Fruit fly (Drosophila melanogaster) whole organism, embryonic: ENCODE data around the gene CkIIbeta.
A peak's percentile ranks its signal among the peaks of the same experiment; 100 is the strongest.

Experiments used
- Adf1 ChIP-seq: fragments of 200-800 bp; sonication (Bioruptor generic); IDR thresholded peaks from 2 replicates; pipeline ENCODE4 v1.3.6; 2022; ENCODE audit warnings: missing biosample characterization, missing genetic modification characterization
- Atf-2 ChIP-seq: fragments of 200-800 bp; sonication (Bioruptor generic); optimal IDR thresholded peaks from 2 replicates; lab custom pipeline; 2016; ENCODE audit warnings: missing biosample characterization, missing genetic modification characterization
- B-H1 ChIP-seq: fragments of 200-800 bp; sonication (Bioruptor generic); IDR thresholded peaks from 3 replicates; pipeline ENCODE4 v1.3.6; 2022; ENCODE audit warnings: missing biosample characterization, missing genetic modification characterization
- B-H2 ChIP-seq: fragments of 200-800 bp; sonication (Bioruptor generic); optimal IDR thresholded peaks from 2 replicates; lab custom pipeline; 2018; ENCODE audit warnings: missing biosample characterization, mild to moderate bottlenecking, missing genetic modification characterization
- CG10565 ChIP-seq: fragments of 200-800 bp; sonication (Bioruptor generic); optimal IDR thresholded peaks from 3 replicates; lab custom pipeline; 2016; ENCODE audit warnings: missing biosample characterization, mild to moderate bottlenecking, missing genetic modification characterization
- CG12071 ChIP-seq: fragments of 200-800 bp; sonication (Bioruptor generic); optimal IDR thresholded peaks from 3 replicates; lab custom pipeline; 2018; ENCODE audit warnings: missing biosample characterization, mild to moderate bottlenecking, missing genetic modification characterization
- CG12219 ChIP-seq: fragments of 200-800 bp; sonication (Bioruptor generic); optimal IDR thresholded peaks from 3 replicates; lab custom pipeline; 2018; ENCODE audit warnings: missing biosample characterization, mild to moderate bottlenecking, missing genetic modification characterization
- CG12659 ChIP-seq: fragments of 200-800 bp; sonication (Bioruptor generic); optimal IDR thresholded peaks from 3 replicates; lab custom pipeline; 2017; ENCODE audit warnings: mild to moderate bottlenecking, missing biosample characterization, missing genetic modification reagents, missing genetic modification characterization
- CG1602 ChIP-seq: fragments of 200-800 bp; sonication (Bioruptor generic); optimal IDR thresholded peaks from 3 replicates; lab custom pipeline; 2016; ENCODE audit warnings: missing biosample characterization, missing genetic modification characterization
- CG2889 ChIP-seq: fragments of 200-800 bp; sonication (Bioruptor generic); IDR thresholded peaks from 3 replicates; pipeline ENCODE4 v1.3.6; 2022; ENCODE audit warnings: missing biosample characterization, missing genetic modification characterization
- CG30403 ChIP-seq: fragments of 200-800 bp; sonication (Bioruptor generic); optimal IDR thresholded peaks from 3 replicates; lab custom pipeline; 2016; ENCODE audit warnings: missing biosample characterization, missing genetic modification characterization
- CG3847 ChIP-seq: fragments of 200-800 bp; sonication (Bioruptor generic); IDR thresholded peaks from 2 replicates; pipeline ENCODE4 v1.3.6; 2022; ENCODE audit warnings: missing biosample characterization, missing genetic modification characterization
- CG42726 ChIP-seq: fragments of 200-800 bp; sonication (Bioruptor generic); IDR thresholded peaks from 2 replicates; pipeline ENCODE4 v1.3.6; 2022; ENCODE audit warnings: missing biosample characterization, missing genetic modification characterization; ENCODE audit not compliant: partially characterized antibody
- CG4282 ChIP-seq: fragments of 200-800 bp; sonication (Bioruptor generic); optimal IDR thresholded peaks from 2 replicates; lab custom pipeline; 2016; ENCODE audit warnings: missing biosample characterization, missing genetic modification characterization
- CG4424 ChIP-seq: fragments of 200-800 bp; sonication (Bioruptor generic); optimal IDR thresholded peaks from 3 replicates; lab custom pipeline; 2016; ENCODE audit warnings: missing biosample characterization, missing genetic modification characterization
- CG5180 ChIP-seq: fragments of 200-800 bp; sonication (Bioruptor generic); optimal IDR thresholded peaks from 3 replicates; lab custom pipeline; 2017; ENCODE audit warnings: missing biosample characterization, missing genetic modification characterization, mild to moderate bottlenecking, moderate library complexity, missing genetic modification reagents
- CG6791 ChIP-seq: fragments of 200-800 bp; sonication (Bioruptor generic); IDR thresholded peaks from 3 replicates; pipeline ENCODE4 v1.3.6; 2022; ENCODE audit warnings: missing biosample characterization, missing genetic modification characterization; ENCODE audit not compliant: partially characterized antibody
- CG7271 ChIP-seq: fragments of 200-800 bp; sonication (Bioruptor generic); optimal IDR thresholded peaks from 2 replicates; lab custom pipeline; 2018; ENCODE audit warnings: missing biosample characterization, mild to moderate bottlenecking, missing genetic modification characterization, moderate library complexity
- CG8478 ChIP-seq: fragments of >200 bp; optimal IDR thresholded peaks from 2 replicates; lab custom pipeline; 2018
- CG9727 ChIP-seq: fragments of 200-800 bp; sonication (Bioruptor generic); optimal IDR thresholded peaks from 3 replicates; lab custom pipeline; 2017; ENCODE audit warnings: missing biosample characterization, mild to moderate bottlenecking, missing genetic modification characterization
- CG9797 ChIP-seq: fragments of 200-800 bp; sonication (Bioruptor generic); optimal IDR thresholded peaks from 3 replicates; lab custom pipeline; 2018; ENCODE audit warnings: missing biosample characterization, mild to moderate bottlenecking, missing genetic modification characterization
- Chrac-16 ChIP-seq: fragments of 200-800 bp; sonication (Bioruptor generic); optimal IDR thresholded peaks from 3 replicates; lab custom pipeline; 2016; ENCODE audit warnings: missing biosample characterization, missing genetic modification characterization
- CrebB ChIP-seq: fragments of 200-800 bp; sonication (Bioruptor generic); optimal IDR thresholded peaks from 3 replicates; lab custom pipeline; 2018; ENCODE audit warnings: missing biosample characterization, mild to moderate bottlenecking, missing genetic modification characterization
- Dad ChIP-seq: fragments of 200-800 bp; sonication (Bioruptor generic); optimal IDR thresholded peaks from 3 replicates; lab custom pipeline; 2016; ENCODE audit warnings: missing biosample characterization, missing genetic modification characterization
- HHEX ChIP-seq: fragments of 200-800 bp; sonication (Bioruptor generic); optimal IDR thresholded peaks from 3 replicates; lab custom pipeline; 2017; ENCODE audit warnings: missing biosample characterization, mild to moderate bottlenecking, missing genetic modification characterization, missing genetic modification reagents
- Hr78 ChIP-seq, 2 experiments: fragments of 200-800 bp in 1 of 2; fragments of >200 bp in 1 of 2; sonication (Bioruptor generic) in 1 of 2; optimal IDR thresholded peaks; 2 replicates each; lab custom pipeline; 2017 to 2019; ENCODE audit warnings: missing biosample characterization in 2 of 2, missing genetic modification characterization in 2 of 2, mild to moderate bottlenecking in 1 of 2, moderate library complexity in 1 of 2
- Myb ChIP-seq: fragments of 200-800 bp; sonication (Bioruptor generic); optimal IDR thresholded peaks from 2 replicates; lab custom pipeline; 2016; ENCODE audit warnings: missing biosample characterization, missing genetic modification characterization
- Nf-YC ChIP-seq: fragments of 200-800 bp; optimal IDR thresholded peaks from 3 replicates; lab custom pipeline; 2019; ENCODE audit warnings: missing biosample characterization, mild to moderate bottlenecking, missing genetic modification characterization, moderate library complexity
- Sin3A ChIP-seq: fragments of >200 bp; optimal IDR thresholded peaks from 2 replicates; lab custom pipeline; 2018
- abd-A ChIP-seq: fragments of 200-800 bp; sonication (Bioruptor generic); optimal IDR thresholded peaks from 3 replicates; lab custom pipeline; 2019; ENCODE audit warnings: missing biosample characterization, mild to moderate bottlenecking, missing genetic modification characterization, moderate library complexity
- bigmax ChIP-seq: fragments of 200-800 bp; sonication (Bioruptor generic); optimal IDR thresholded peaks from 2 replicates; lab custom pipeline; 2018; ENCODE audit warnings: missing biosample characterization, mild to moderate bottlenecking, missing genetic modification characterization
- br ChIP-seq: fragments of >200 bp; optimal IDR thresholded peaks from 2 replicates; lab custom pipeline; 2017
- cg ChIP-seq: fragments of 200-800 bp; sonication (Bioruptor generic); optimal IDR thresholded peaks from 3 replicates; lab custom pipeline; 2019; ENCODE audit warnings: missing biosample characterization, mild to moderate bottlenecking, missing genetic modification characterization, moderate library complexity
- chn ChIP-seq: fragments of 200-800 bp; sonication (Bioruptor generic); optimal IDR thresholded peaks from 2 replicates; lab custom pipeline; 2016; ENCODE audit warnings: missing biosample characterization, missing genetic modification characterization
- croc ChIP-seq: fragments of 200-800 bp; sonication (Bioruptor generic); conservative IDR thresholded peaks from 3 replicates; pipeline ENCODE4 v1.3.6; 2022; ENCODE audit warnings: missing biosample characterization, missing genetic modification characterization
- crol ChIP-seq: fragments of 200-800 bp; sonication (Bioruptor generic); IDR thresholded peaks from 2 replicates; pipeline ENCODE4 v1.3.6; 2022; ENCODE audit warnings: missing biosample characterization, missing genetic modification characterization
- en ChIP-seq: fragments of 200-800 bp; sonication (Bioruptor generic); optimal IDR thresholded peaks from 2 replicates; lab custom pipeline; 2016; ENCODE audit warnings: missing biosample characterization, missing genetic modification characterization
- gro ChIP-seq: fragments of 200-800 bp; sonication (Bioruptor generic); optimal IDR thresholded peaks from 2 replicates; lab custom pipeline; 2016; ENCODE audit warnings: missing biosample characterization, missing genetic modification characterization
- jumu ChIP-seq: fragments of 200-800 bp; sonication (Bioruptor generic); optimal IDR thresholded peaks from 3 replicates; lab custom pipeline; 2016; ENCODE audit warnings: missing biosample characterization, missing genetic modification characterization
- mam ChIP-seq: fragments of 200-800 bp; sonication (Bioruptor generic); optimal IDR thresholded peaks from 3 replicates; lab custom pipeline; 2016; ENCODE audit warnings: missing biosample characterization, missing genetic modification characterization
- p53 ChIP-seq: fragments of 200-800 bp; sonication (Bioruptor generic); optimal IDR thresholded peaks from 2 replicates; lab custom pipeline; 2016; ENCODE audit warnings: missing biosample characterization, missing genetic modification characterization
- pan ChIP-seq, 4 experiments: fragments of >200 bp in 3 of 4; fragments of 200-800 bp in 1 of 4; sonication (Bioruptor generic) in 1 of 4; optimal IDR thresholded peaks in 3 of 4; IDR thresholded peaks in 1 of 4; 2 replicates each; pipeline versions ENCODE4 v1.3.6 to Lab custom; 2017 to 2022; ENCODE audit warnings: missing biosample characterization in 2 of 4, missing genetic modification characterization in 2 of 4, mixed read lengths in 1 of 4
- pum ChIP-seq: fragments of 200-800 bp; sonication (Bioruptor generic); optimal IDR thresholded peaks from 2 replicates; lab custom pipeline; 2016; ENCODE audit warnings: missing biosample characterization, missing genetic modification characterization
- sd ChIP-seq: fragments of 200-800 bp; sonication (Bioruptor generic); optimal IDR thresholded peaks from 3 replicates; lab custom pipeline; 2018; ENCODE audit warnings: missing biosample characterization, mild to moderate bottlenecking, missing genetic modification characterization, moderate library complexity
- sens ChIP-seq: fragments of 200-800 bp; sonication (Bioruptor generic); peaks from one replicate; lab custom pipeline; 2016; ENCODE audit warnings: missing biosample characterization, missing genetic modification characterization
- stc ChIP-seq: fragments of 200-800 bp; sonication (Bioruptor generic); IDR thresholded peaks from 2 replicates; pipeline ENCODE4 v1.3.6; 2022; ENCODE audit warnings: missing biosample characterization, missing genetic modification characterization
- tll ChIP-seq, 2 experiments: fragments of 200-800 bp in 1 of 2; fragments of >200 bp in 1 of 2; sonication (Bioruptor generic) in 1 of 2; optimal IDR thresholded peaks; 2 replicates each; lab custom pipeline; 2017 to 2019; ENCODE audit warnings: missing biosample characterization in 2 of 2, missing genetic modification characterization in 2 of 2, mild to moderate bottlenecking in 1 of 2, moderate library complexity in 1 of 2
- vfl ChIP-seq: fragments of 200-800 bp; sonication (Bioruptor generic); optimal IDR thresholded peaks from 2 replicates; lab custom pipeline; 2016; ENCODE audit warnings: missing biosample characterization, missing genetic modification characterization
- zfh1 ChIP-seq: fragments of 200-800 bp; sonication (Bioruptor generic); IDR thresholded peaks from 3 replicates; pipeline ENCODE4 v1.3.6; 2022; ENCODE audit warnings: missing biosample characterization, missing genetic modification characterization

Gene CkIIbeta

DNA sequence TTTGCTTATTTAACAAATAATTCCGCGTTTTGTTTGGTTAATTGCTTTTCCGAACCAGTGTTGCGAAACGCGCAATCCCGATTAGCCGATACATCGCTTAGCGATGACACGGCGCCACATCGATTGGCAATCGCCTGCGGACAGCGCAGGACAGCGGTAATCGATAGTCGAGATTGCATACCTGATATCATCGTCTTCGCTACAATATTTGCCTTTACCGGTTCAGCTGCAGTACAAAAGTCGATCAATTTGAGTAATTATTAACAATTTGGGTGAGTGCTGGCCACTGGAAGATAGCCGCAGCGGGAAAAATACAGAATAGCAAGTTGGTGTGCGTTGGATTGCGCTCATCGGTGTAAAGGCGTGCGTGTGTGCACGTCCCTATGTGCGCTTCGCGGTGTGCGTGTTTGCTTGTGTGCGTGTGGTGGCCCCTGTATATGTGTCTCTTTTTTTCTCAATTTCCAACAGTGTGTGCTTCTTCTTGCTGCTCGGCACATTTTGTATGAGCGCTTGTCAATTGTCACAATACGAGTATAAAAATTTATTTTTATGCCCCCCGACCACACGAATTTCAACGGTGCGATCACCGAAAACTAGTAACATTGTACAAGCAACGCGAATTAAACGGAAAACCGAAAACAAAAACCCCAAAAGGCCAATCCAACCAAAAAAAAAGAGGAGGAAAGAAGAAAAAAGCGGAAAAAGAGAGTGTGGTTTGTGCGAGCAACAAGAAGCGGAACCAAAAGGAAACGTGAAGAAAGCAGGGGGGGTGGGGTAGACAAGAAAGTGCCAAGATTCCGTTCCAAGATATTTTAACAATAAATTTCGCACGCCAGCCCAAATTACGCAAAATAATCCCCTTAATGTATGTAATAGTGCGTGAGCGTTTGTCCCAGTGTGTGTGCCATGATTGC, at the start of gene CkIIbeta (continued):
- TF ChIP-seq vfl (GFP tag; lab: Kevin White, UChicago) = peak; percentile 40
- TF ChIP-seq Hr78 (GFP tag; optimal IDR thresholded peaks at IDR 0.05; lab: Kevin White, UChicago) = no peak
- no peak for TF ChIP-seq CG12071 (GFP tag; lab: Kevin White, UChicago)
- TF ChIP-seq Nf-YC (tag; lab: Kevin White, UChicago) = peak; percentile 42
- no peak for TF ChIP-seq stc (GFP tag; lab: Robert Waterston, UW)
- peak; percentile 30; the same call in 1 of the 2 replicates for TF ChIP-seq crol (GFP tag; lab: Robert Waterston, UW)
- TF ChIP-seq CG10565 (GFP tag; lab: Kevin White, UChicago) = no peak
- peak; percentile 71 for TF ChIP-seq bigmax (GFP tag; lab: Kevin White, UChicago)
- TF ChIP-seq CG42726 (GFP tag; lab: Robert Waterston, UW) = peak; percentile 97
- no peak for TF ChIP-seq CrebB (tag; lab: Kevin White, UChicago)
- TF ChIP-seq CG2889 = no peak
- TF ChIP-seq jumu (GFP tag; lab: Kevin White, UChicago) = peak; percentile 39
- TF ChIP-seq Dad (GFP tag; lab: Kevin White, UChicago) = peak; percentile 41
- peak; percentile 92 for TF ChIP-seq CG8478 (lab: Kevin White, UChicago)
- TF ChIP-seq Adf1 (GFP tag; lab: Robert Waterston, UW) = 0 out of 2 replicates have a peak, but pooled peaks have one; percentile 10
- TF ChIP-seq Atf-2 (GFP tag; lab: Kevin White, UChicago) = no peak
- peak; percentile 34 for TF ChIP-seq Chrac-16 (GFP tag; lab: Kevin White, UChicago)
- TF ChIP-seq CG5180 = no peak
- TF ChIP-seq CG4282 (GFP tag; lab: Kevin White, UChicago) = peak; percentile 13
- TF ChIP-seq cg = peak; percentile 92
- TF ChIP-seq br (lab: Kevin White, UChicago) = no peak
- TF ChIP-seq p53 (GFP tag; lab: Kevin White, UChicago) = peak; percentile 35
- TF ChIP-seq zfh1 = peak; percentile 59
- peak; percentile 35 for TF ChIP-seq abd-A (tag; lab: Kevin White, UChicago)
- no peak for TF ChIP-seq CG12219 (GFP tag; lab: Kevin White, UChicago)
- peak; percentile 54 for TF ChIP-seq CG30403 (GFP tag; lab: Kevin White, UChicago)
- peak; percentile 21 for TF ChIP-seq CG4424
- peak; percentile 57 for TF ChIP-seq pum (GFP tag; lab: Kevin White, UChicago)
- TF ChIP-seq HHEX = no peak
- no peak for TF ChIP-seq pan (optimal IDR thresholded peaks at IDR 0.05; lab: Kevin White, UChicago)
- TF ChIP-seq pan (GFP tag; optimal IDR thresholded peaks at IDR 0.05 in 1 of 2, IDR thresholded peaks at IDR 0.05 in 1 of 2) = no peak
- peak; percentile 68 for TF ChIP-seq Myb (GFP tag; lab: Kevin White, UChicago)
- peak; percentile 16 for TF ChIP-seq B-H2
- TF ChIP-seq CG12659 (GFP tag; lab: Kevin White, UChicago) = peak; percentile 82
- TF ChIP-seq gro (GFP tag; lab: Kevin White, UChicago) = peak; percentile 47
- no peak for TF ChIP-seq CG7271
- TF ChIP-seq CG9727 (GFP tag; lab: Kevin White, UChicago) = peak; percentile 52
- TF ChIP-seq croc (GFP tag; lab: Robert Waterston, UW) = no peak
- TF ChIP-seq sens = peak; percentile 91
- peak; percentile 5 for TF ChIP-seq CG1602 (GFP tag; lab: Kevin White, UChicago)
- peak in 1 of 2 experiments; percentile 61 for TF ChIP-seq tll (GFP tag; optimal IDR thresholded peaks at IDR 0.05; lab: Kevin White, UChicago)
- TF ChIP-seq Sin3A = peak; percentile 92
- peak; percentile 4 for TF ChIP-seq chn
- no peak for TF ChIP-seq B-H1 (GFP tag; lab: Robert Waterston, UW)
- peak; percentile 12 for TF ChIP-seq en
- TF ChIP-seq mam = peak; percentile 71
- TF ChIP-seq CG9797 (GFP tag; lab: Kevin White, UChicago) = peak; percentile 77
- peak; percentile 49 for TF ChIP-seq sd (tag; lab: Kevin White, UChicago)
- TF ChIP-seq CG3847 (GFP tag; lab: Robert Waterston, UW) = peak; percentile 78
- TF ChIP-seq CG6791 (GFP tag; lab: Robert Waterston, UW) = peak; percentile 97
